Fruit fly (Drosophila melanogaster): ENCODE results near the gene CG14244.

The CG14244 gene

dm6 chr3R:26717864-26718263 lies 8.1 kb upstream of the CG14244 start, which contains the start of gene Yif1:
Yif1 (plus strand) TSS chr3R:26717871.
- TF ChIP-seq foxo (GFP tag; optimal IDR thresholded peaks at IDR 0.05) (no peak), lola (GFP tag; optimal IDR thresholded peaks at IDR 0.05) (no peak), psq (GFP tag; optimal IDR thresholded peaks at IDR 0.05) (no peak), ey (GFP tag; optimal IDR thresholded peaks at IDR 0.05) (no peak), Rel (GFP tag; optimal IDR thresholded peaks at IDR 0.05) (no peak), Rel (tag; optimal IDR thresholded peaks at IDR 0.05) (no peak), HLH106 (tag; optimal IDR thresholded peaks at IDR 0.05) (no peak), Hnf4 (GFP tag; optimal IDR thresholded peaks at IDR 0.05) (no peak), Abd-B (GFP tag; optimal IDR thresholded peaks at IDR 0.05) (no peak), Mio (GFP tag; optimal IDR thresholded peaks at IDR 0.05) (no peak), sv (GFP tag; optimal IDR thresholded peaks at IDR 0.05) (no peak), Dif (GFP tag; optimal IDR thresholded peaks at IDR 0.05; ENCODE audit: partially characterized antibody) (no peak), usp (GFP tag; optimal IDR thresholded peaks at IDR 0.05) (no peak), CrebA (GFP tag; optimal IDR thresholded peaks at IDR 0.05; ENCODE audit: borderline replicate concordance) (no peak), OdsH (GFP tag; optimal IDR thresholded peaks at IDR 0.05) (no peak), dmrt93B (GFP tag; optimal IDR thresholded peaks at IDR 0.05) (no peak), dl (GFP tag; optimal IDR thresholded peaks at IDR 0.05; ENCODE audit: insufficient read depth in 1 of 2, partially characterized antibody in 2 of 2) (no peak), Jra (GFP tag; optimal IDR thresholded peaks at IDR 0.05) (no peak), brk (GFP tag; optimal IDR thresholded peaks at IDR 0.05) (no peak), Vsx2 (GFP tag; optimal IDR thresholded peaks at IDR 0.05; ENCODE audit: partially characterized antibody) (no peak)

dm6 chr3R:26724977-26725612 lies 838 bp upstream of the CG14244 start, which contains the start of gene CG6420:
CG6420 (minus strand) TSS chr3R:26725216.
- TF ChIP-seq dsf (GFP tag; optimal IDR thresholded peaks at IDR 0.05; ENCODE audit: borderline replicate concordance) (no peak), CrebA (GFP tag; optimal IDR thresholded peaks at IDR 0.05; ENCODE audit: borderline replicate concordance) (no peak), Sp1 (GFP tag; optimal IDR thresholded peaks at IDR 0.05) (no peak), h (GFP tag; optimal IDR thresholded peaks at IDR 0.05) (peak; percentile 36), dmrt93B (GFP tag; optimal IDR thresholded peaks at IDR 0.05) (no peak), Vsx2 (GFP tag; optimal IDR thresholded peaks at IDR 0.05; ENCODE audit: partially characterized antibody) (no peak), HLH106 (tag; optimal IDR thresholded peaks at IDR 0.05) (peak; percentile 19), Abd-B (GFP tag; optimal IDR thresholded peaks at IDR 0.05) (no peak)

- TF ChIP-seq h (GFP tag; optimal IDR thresholded peaks at IDR 0.05) (no peak), br (GFP tag; optimal IDR thresholded peaks at IDR 0.05) (no peak), brk (GFP tag; optimal IDR thresholded peaks at IDR 0.05) (no peak), Dfd (GFP tag; optimal IDR thresholded peaks at IDR 0.05) (no peak), pan (optimal IDR thresholded peaks at IDR 0.05) (no peak), lola (GFP tag; optimal IDR thresholded peaks at IDR 0.05) (no peak), foxo (GFP tag; optimal IDR thresholded peaks at IDR 0.05) (no peak), HLH106 (tag; optimal IDR thresholded peaks at IDR 0.05) (no peak), Rel (GFP tag; optimal IDR thresholded peaks at IDR 0.05) (no peak), Rel (tag; optimal IDR thresholded peaks at IDR 0.05) (no peak), Hr78 (GFP tag; optimal IDR thresholded peaks at IDR 0.05) (no peak), Myc (optimal IDR thresholded peaks at IDR 0.05) (no peak)
These were observed 1.1 kb downstream of the CG14244 start, which contains the start of gene CG14246 for dm6 chr3R:26727014-26727413. CG14246 (plus strand) TSS chr3R:26727314.

dm6 chr3R:26728427-26728826 lies 2.5 kb downstream of the CG14244 start, which contains the start of gene CG14245:
CG14245 (plus strand) TSS chr3R:26728727.
- TF ChIP-seq CrebA (GFP tag; optimal IDR thresholded peaks at IDR 0.05; ENCODE audit: borderline replicate concordance) = no peak

dm6 chr3R:26736207-26736606 lies 10.3 kb downstream of the CG14244 start, which contains the start of gene CG6403:
CG6403 (minus strand) TSS chr3R:26736307.
- TF ChIP-seq Mio (GFP tag; optimal IDR thresholded peaks at IDR 0.05) = no peak
- no peak for TF ChIP-seq Abd-B (GFP tag; optimal IDR thresholded peaks at IDR 0.05)
- TF ChIP-seq usp (GFP tag; optimal IDR thresholded peaks at IDR 0.05) = no peak
- no peak for TF ChIP-seq dsf (GFP tag; optimal IDR thresholded peaks at IDR 0.05; ENCODE audit: borderline replicate concordance)
- TF ChIP-seq h (GFP tag; optimal IDR thresholded peaks at IDR 0.05) = no peak

dm6 chr3R:26737310-26737709 lies 11.4 kb downstream of the CG14244 start, which contains the start of gene CG14247:
CG14247 (plus strand) TSS chr3R:26737610.
- TF ChIP-seq dl (GFP tag; optimal IDR thresholded peaks at IDR 0.05; ENCODE audit: insufficient read depth in 1 of 2, partially characterized antibody in 2 of 2) (no peak), jim (GFP tag; optimal IDR thresholded peaks at IDR 0.05) (no peak), Abd-B (GFP tag; optimal IDR thresholded peaks at IDR 0.05) (no peak), brk (GFP tag; optimal IDR thresholded peaks at IDR 0.05) (no peak), Vsx2 (GFP tag; optimal IDR thresholded peaks at IDR 0.05; ENCODE audit: partially characterized antibody) (no peak), dmrt93B (GFP tag; optimal IDR thresholded peaks at IDR 0.05) (no peak), Jra (GFP tag; optimal IDR thresholded peaks at IDR 0.05) (no peak), Rel (GFP tag; optimal IDR thresholded peaks at IDR 0.05) (no peak), Rel (tag; optimal IDR thresholded peaks at IDR 0.05) (no peak), Hr78 (GFP tag; optimal IDR thresholded peaks at IDR 0.05) (no peak), br (GFP tag; optimal IDR thresholded peaks at IDR 0.05) (no peak), Dfd (GFP tag; optimal IDR thresholded peaks at IDR 0.05) (no peak), psq (GFP tag; optimal IDR thresholded peaks at IDR 0.05) (no peak), Hnf4 (GFP tag; optimal IDR thresholded peaks at IDR 0.05) (no peak), pan (optimal IDR thresholded peaks at IDR 0.05) (no peak)
